Worm (Caenorhabditis elegans) whole organism, L1 larva: ENCODE measurements around the gene gop-2.

Experiments
- aha-1 ChIP-seq: fragments of 150-350 bp; optimal IDR thresholded peaks from 2 replicates; lab custom pipeline; 2014; ENCODE audit warnings: missing biosample characterization, missing genetic modification characterization
- ceh-90 ChIP-seq: sonication (generic microtip); optimal IDR thresholded peaks from 2 replicates; lab custom pipeline; 2016; ENCODE audit warnings: missing genetic modification characterization, missing compliant biosample characterization
- ces-1 ChIP-seq: fragments of 150-350 bp; optimal IDR thresholded peaks from 2 replicates; lab custom pipeline; 2014; ENCODE audit warnings: missing biosample characterization, missing genetic modification reagents, missing genetic modification characterization
- dpl-1 ChIP-seq, 3 experiments: fragments of 150-350 bp in 2 of 3; sonication (generic microtip) in 1 of 3; optimal IDR thresholded peaks; 2 replicates each; lab custom pipeline; 2014 to 2017; ENCODE audit warnings: missing biosample characterization in 3 of 3, missing genetic modification characterization in 3 of 3, missing genetic modification reagents in 3 of 3
- efl-1 ChIP-seq, 4 experiments: fragments of 150-350 bp; optimal IDR thresholded peaks in 3 of 4; peaks in 1 of 4; 1 replicate in 1 of 4; 2 replicates in 3 of 4; lab custom pipeline; 2014; ENCODE audit warnings: missing biosample characterization in 2 of 4, missing genetic modification characterization in 2 of 4, missing genetic modification reagents in 2 of 4
- fkh-10 ChIP-seq: sonication (generic microtip); optimal IDR thresholded peaks from 2 replicates; lab custom pipeline; 2017; ENCODE audit warnings: missing biosample characterization, missing genetic modification reagents, missing genetic modification characterization
- lin-13 ChIP-seq: fragments of 150-350 bp; optimal IDR thresholded peaks from 2 replicates; lab custom pipeline; 2014; ENCODE audit warnings: missing biosample characterization, missing genetic modification reagents, missing genetic modification characterization
- lin-15B ChIP-seq: fragments of 150-350 bp; sonication (generic microtip); optimal IDR thresholded peaks from 3 replicates; lab custom pipeline; 2014; ENCODE audit warnings: missing biosample characterization, missing genetic modification characterization
- lin-35 ChIP-seq, 2 experiments: fragments of 150-350 bp; optimal IDR thresholded peaks; 2 replicates each; lab custom pipeline; 2014; ENCODE audit warnings: missing biosample characterization in 2 of 2, missing genetic modification characterization in 2 of 2, missing genetic modification reagents in 2 of 2
- nhr-28 ChIP-seq: fragments of 150-350 bp; optimal IDR thresholded peaks from 2 replicates; lab custom pipeline; 2014; ENCODE audit warnings: missing biosample characterization, missing genetic modification characterization
- pqm-1 ChIP-seq: sonication (generic microtip); optimal IDR thresholded peaks from 3 replicates; lab custom pipeline; 2017; ENCODE audit warnings: missing biosample characterization, missing genetic modification characterization
- sptf-1 ChIP-seq: fragments of 150-350 bp; optimal IDR thresholded peaks from 2 replicates; lab custom pipeline; 2014; ENCODE audit warnings: missing biosample characterization, missing genetic modification characterization
- unc-62 ChIP-seq: fragments of 150-350 bp; optimal IDR thresholded peaks from 2 replicates; lab custom pipeline; 2014; ENCODE audit warnings: missing biosample characterization, missing genetic modification reagents, missing genetic modification characterization
- ztf-4 ChIP-seq: fragments of 150-350 bp; optimal IDR thresholded peaks from 2 replicates; lab custom pipeline; 2014; ENCODE audit warnings: missing biosample characterization, missing genetic modification characterization

DNA sequence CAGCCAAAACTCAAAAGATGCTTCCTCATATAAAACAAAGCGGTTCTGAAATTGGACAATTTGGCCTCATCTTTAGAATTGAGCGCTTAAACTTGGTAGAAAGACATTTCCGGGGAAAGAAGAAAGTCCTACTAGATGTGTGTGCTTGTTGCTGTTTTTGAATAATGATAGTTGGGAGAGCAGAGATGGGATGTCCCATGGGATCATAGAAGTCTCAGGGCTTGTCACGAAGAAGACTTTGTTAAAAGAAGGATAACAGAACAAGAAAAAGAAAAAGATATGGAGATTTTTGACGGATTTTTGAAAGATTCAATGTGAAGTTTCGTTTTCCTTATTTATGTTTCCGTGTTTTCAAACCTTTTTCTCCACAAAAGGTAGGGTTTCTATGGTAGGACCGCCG, 40.1 kb upstream of the gop-2 start, which contains the start of gene ZC155.2:
- no peak for TF ChIP-seq ces-1 (GFP tag; lab: Kevin White, UChicago)
- no peak for TF ChIP-seq pqm-1
- no peak for TF ChIP-seq lin-35 (GFP tag; optimal IDR thresholded peaks at IDR 0.05; lab: Kevin White, UChicago)
- no peak for TF ChIP-seq lin-13 (GFP tag; lab: Kevin White, UChicago)
- TF ChIP-seq ztf-4 (tag; lab: Kevin White, UChicago) = no peak
- TF ChIP-seq lin-15B = no peak
- TF ChIP-seq efl-1 (optimal IDR thresholded peaks at IDR 0.05; lab: Kevin White, UChicago) = no peak
- no peak for TF ChIP-seq efl-1 (GFP tag; optimal IDR thresholded peaks at IDR 0.05 in 1 of 2; lab: Kevin White, UChicago)
- no peak for TF ChIP-seq sptf-1 (tag; lab: Kevin White, UChicago)
- no peak for TF ChIP-seq nhr-28 (tag; lab: Kevin White, UChicago)
- TF ChIP-seq dpl-1 (GFP tag; optimal IDR thresholded peaks at IDR 0.05; lab: Kevin White, UChicago) = no peak
- no peak for TF ChIP-seq fkh-10 (GFP tag; lab: Kevin White, UChicago)
- TF ChIP-seq aha-1 (tag; lab: Kevin White, UChicago) = no peak
- TF ChIP-seq unc-62 = no peak
- no peak for TF ChIP-seq ceh-90
